Fruit fly (Drosophila melanogaster) whole organism, embryonic: ENCODE data around the gene Vm34Ca.

Experiments used
- Bgb ChIP-seq: fragments of 200-800 bp; sonication (Bioruptor generic); IDR thresholded peaks from 2 replicates; pipeline ENCODE4 v1.3.6; 2022; ENCODE audit warnings: missing biosample characterization, missing genetic modification characterization; ENCODE audit not compliant: partially characterized antibody
- CG10267 ChIP-seq: fragments of 200-800 bp; sonication (Bioruptor generic); optimal IDR thresholded peaks from 2 replicates; lab custom pipeline; 2018; ENCODE audit warnings: missing biosample characterization, mild to moderate bottlenecking, missing genetic modification characterization, moderate library complexity
- CG11504 ChIP-seq: fragments of 200-800 bp; sonication (Bioruptor generic); optimal IDR thresholded peaks from 3 replicates; lab custom pipeline; 2019; ENCODE audit warnings: missing biosample characterization, mild to moderate bottlenecking, missing genetic modification characterization, moderate library complexity
- CG12236 ChIP-seq: fragments of 200-800 bp; sonication (Bioruptor generic); optimal IDR thresholded peaks from 2 replicates; lab custom pipeline; 2016; ENCODE audit warnings: missing biosample characterization, missing genetic modification characterization
- CG13296 ChIP-seq: fragments of 200-800 bp; sonication (Bioruptor generic); optimal IDR thresholded peaks from 3 replicates; lab custom pipeline; 2018; ENCODE audit warnings: missing biosample characterization, mild to moderate bottlenecking, missing genetic modification characterization
- CG13894 ChIP-seq: fragments of 200-800 bp; sonication (Bioruptor generic); optimal IDR thresholded peaks from 3 replicates; lab custom pipeline; 2018; ENCODE audit warnings: missing biosample characterization, mild to moderate bottlenecking, missing genetic modification characterization, moderate library complexity
- CG14860 ChIP-seq: fragments of 200-800 bp; sonication (Bioruptor generic); IDR thresholded peaks from 3 replicates; pipeline ENCODE4 v1.3.6; 2022; ENCODE audit warnings: missing biosample characterization, missing genetic modification characterization; ENCODE audit not compliant: partially characterized antibody
- CG17328 ChIP-seq: fragments of 200-800 bp; sonication (Bioruptor generic); IDR thresholded peaks from 2 replicates; pipeline ENCODE4 v1.3.6; 2022; ENCODE audit warnings: missing biosample characterization, missing genetic modification characterization
- CG1832 ChIP-seq: fragments of 200-800 bp; sonication (Bioruptor generic); optimal IDR thresholded peaks from 2 replicates; lab custom pipeline; 2017; ENCODE audit warnings: missing biosample characterization, mild to moderate bottlenecking, missing genetic modification characterization, inconsistent platforms
- CG2889 ChIP-seq: fragments of 200-800 bp; sonication (Bioruptor generic); IDR thresholded peaks from 3 replicates; pipeline ENCODE4 v1.3.6; 2022; ENCODE audit warnings: missing biosample characterization, missing genetic modification characterization
- CG3726 ChIP-seq: fragments of 200-800 bp; sonication (Bioruptor generic); IDR thresholded peaks from 3 replicates; pipeline ENCODE4, ENCODE4 v1.3.6; 2022; ENCODE audit warnings: missing biosample characterization, missing genetic modification characterization
- CG4424 ChIP-seq: fragments of 200-800 bp; sonication (Bioruptor generic); optimal IDR thresholded peaks from 3 replicates; lab custom pipeline; 2016; ENCODE audit warnings: missing biosample characterization, missing genetic modification characterization
- CG4820 ChIP-seq: fragments of 200-800 bp; sonication (Bioruptor generic); optimal IDR thresholded peaks from 3 replicates; lab custom pipeline; 2016; ENCODE audit warnings: missing biosample characterization, missing genetic modification characterization
- CG7556 ChIP-seq: fragments of 200-800 bp; sonication (Bioruptor generic); optimal IDR thresholded peaks from 2 replicates; lab custom pipeline; 2017; ENCODE audit warnings: missing biosample characterization, mild to moderate bottlenecking, missing genetic modification characterization
- CG7786 ChIP-seq: fragments of 200-800 bp; sonication (Bioruptor generic); optimal IDR thresholded peaks from 2 replicates; lab custom pipeline; 2016; ENCODE audit warnings: missing biosample characterization, missing genetic modification characterization
- CG8290 ChIP-seq, 3 experiments: fragments of 200-800 bp; sonication (Bioruptor generic); optimal IDR thresholded peaks; 2 replicates each; lab custom pipeline; 2016 to 2019; ENCODE audit warnings: missing biosample characterization in 3 of 3, missing genetic modification characterization in 3 of 3, mild to moderate bottlenecking in 2 of 3, moderate library complexity in 1 of 3
- CTCF ChIP-seq: fragments of 200-800 bp; sonication (Bioruptor generic); optimal IDR thresholded peaks from 2 replicates; lab custom pipeline; 2017; ENCODE audit warnings: missing biosample characterization, mild to moderate bottlenecking, missing genetic modification characterization, moderate library complexity
- D ChIP-seq, 2 experiments: fragments of 200-800 bp in 1 of 2; fragments of >200 bp in 1 of 2; sonication (Bioruptor generic) in 1 of 2; optimal IDR thresholded peaks; 2 replicates in 1 of 2; 3 replicates in 1 of 2; lab custom pipeline; 2017; ENCODE audit warnings: mild to moderate bottlenecking in 1 of 2, missing biosample characterization in 1 of 2, missing genetic modification characterization in 1 of 2, missing genetic modification reagents in 1 of 2
- Drgx ChIP-seq: fragments of 200-800 bp; sonication (Bioruptor generic); IDR thresholded peaks from 2 replicates; pipeline ENCODE4 v1.3.6; 2022; ENCODE audit warnings: missing biosample characterization, missing genetic modification characterization
- Elba2 ChIP-seq: fragments of 200-800 bp; sonication (Bioruptor generic); optimal IDR thresholded peaks from 3 replicates; lab custom pipeline; 2016; ENCODE audit warnings: missing biosample characterization, missing genetic modification characterization
- Fer1 ChIP-seq: fragments of 200-800 bp; sonication (Bioruptor generic); optimal IDR thresholded peaks from 2 replicates; lab custom pipeline; 2017; ENCODE audit warnings: missing biosample characterization, mild to moderate bottlenecking, missing genetic modification characterization
- Hmx ChIP-seq: fragments of 200-800 bp; sonication (Bioruptor generic); optimal IDR thresholded peaks from 2 replicates; lab custom pipeline; 2016; ENCODE audit warnings: missing biosample characterization, missing genetic modification characterization
- MBD-R2 ChIP-seq: fragments of 200-800 bp; sonication (Bioruptor generic); IDR thresholded peaks from 2 replicates; pipeline ENCODE4 v1.3.6; 2022; ENCODE audit warnings: missing biosample characterization, missing genetic modification characterization
- Med ChIP-seq: fragments of 200-800 bp; sonication (Bioruptor generic); peaks from one replicate; lab custom pipeline; 2016; ENCODE audit warnings: missing biosample characterization, missing genetic modification characterization, mild to moderate bottlenecking, inconsistent platforms, moderate library complexity
- Meics ChIP-seq: fragments of 200-800 bp; sonication (Bioruptor generic); optimal IDR thresholded peaks from 2 replicates; lab custom pipeline; 2017; ENCODE audit warnings: missing biosample characterization, mild to moderate bottlenecking, missing genetic modification characterization
- Ptx1 ChIP-seq: fragments of 200-800 bp; sonication (Bioruptor generic); IDR thresholded peaks from 2 replicates; pipeline ENCODE4 v1.3.6; 2022; ENCODE audit warnings: missing biosample characterization, missing genetic modification characterization
- Usf ChIP-seq: fragments of 200-800 bp; sonication (Bioruptor generic); optimal IDR thresholded peaks from 2 replicates; lab custom pipeline; 2017; ENCODE audit warnings: missing genotype, missing biosample characterization, missing genetic modification characterization
- Vsx1 ChIP-seq: fragments of 200-800 bp; sonication (Bioruptor generic); optimal IDR thresholded peaks from 2 replicates; lab custom pipeline; 2017; ENCODE audit warnings: missing biosample characterization, mild to moderate bottlenecking, missing genetic modification characterization, missing genetic modification reagents
- ac ChIP-seq: fragments of 200-800 bp; sonication (Bioruptor generic); optimal IDR thresholded peaks from 3 replicates; lab custom pipeline; 2017; ENCODE audit warnings: missing biosample characterization, mild to moderate bottlenecking, missing genetic modification characterization
- caup ChIP-seq: fragments of 200-800 bp; sonication (Bioruptor generic); optimal IDR thresholded peaks from 3 replicates; lab custom pipeline; 2017; ENCODE audit warnings: missing biosample characterization, mild to moderate bottlenecking, missing genetic modification characterization, moderate library complexity; ENCODE audit not compliant: severe bottlenecking
- ci ChIP-seq: fragments of 200-800 bp; sonication (Bioruptor generic); IDR thresholded peaks from 3 replicates; pipeline ENCODE4 v1.3.6; 2022; ENCODE audit warnings: missing biosample characterization, missing genetic modification characterization
- dan ChIP-seq: fragments of 200-800 bp; sonication (Bioruptor generic); IDR thresholded peaks from 2 replicates; pipeline ENCODE4 v1.3.6; 2022; ENCODE audit warnings: missing biosample characterization, missing genetic modification characterization
- fd3F ChIP-seq: fragments of 200-800 bp; sonication (Bioruptor generic); optimal IDR thresholded peaks from 2 replicates; lab custom pipeline; 2018; ENCODE audit warnings: missing biosample characterization, mild to moderate bottlenecking, missing genetic modification characterization, moderate library complexity
- fd96Cb ChIP-seq: fragments of 200-800 bp; sonication (Bioruptor generic); optimal IDR thresholded peaks from 2 replicates; lab custom pipeline; 2018; ENCODE audit warnings: missing biosample characterization, mild to moderate bottlenecking, missing genetic modification characterization, moderate library complexity
- ftz-f1 ChIP-seq: fragments of 200-800 bp; sonication (Bioruptor generic); optimal IDR thresholded peaks from 2 replicates; lab custom pipeline; 2016; ENCODE audit warnings: missing biosample characterization, missing genetic modification characterization
- gce ChIP-seq: fragments of 200-800 bp; sonication (Bioruptor generic); IDR thresholded peaks from 3 replicates; pipeline ENCODE4 v1.3.6; 2022; ENCODE audit warnings: missing biosample characterization, missing genetic modification characterization
- gcm2 ChIP-seq: fragments of 200-800 bp; sonication (Bioruptor generic); optimal IDR thresholded peaks from 2 replicates; lab custom pipeline; 2016; ENCODE audit warnings: missing biosample characterization, missing genetic modification characterization
- hkb ChIP-seq, 2 experiments: fragments of 200-800 bp in 1 of 2; fragments of >200 bp in 1 of 2; sonication (Bioruptor generic) in 1 of 2; IDR thresholded peaks in 1 of 2; optimal IDR thresholded peaks in 1 of 2; 2 replicates each; pipeline versions ENCODE4 v1.3.6 to Lab custom; 2017 to 2022; ENCODE audit warnings: missing biosample characterization in 1 of 2, missing genetic modification characterization in 1 of 2
- mirr ChIP-seq: fragments of 200-800 bp; sonication (Bioruptor generic); optimal IDR thresholded peaks from 3 replicates; lab custom pipeline; 2018; ENCODE audit warnings: missing biosample characterization, mild to moderate bottlenecking, missing genetic modification characterization
- nerfin-1 ChIP-seq: fragments of 200-800 bp; sonication (Bioruptor generic); optimal IDR thresholded peaks from 3 replicates; lab custom pipeline; 2019; ENCODE audit warnings: missing biosample characterization, mild to moderate bottlenecking, missing genetic modification characterization, moderate library complexity
- pb ChIP-seq: fragments of 200-800 bp; sonication (Bioruptor generic); optimal IDR thresholded peaks from 3 replicates; lab custom pipeline; 2016; ENCODE audit warnings: missing biosample characterization, missing genetic modification characterization
- scrt ChIP-seq: fragments of 200-800 bp; sonication (Bioruptor generic); optimal IDR thresholded peaks from 2 replicates; lab custom pipeline; 2018; ENCODE audit warnings: missing biosample characterization, mild to moderate bottlenecking, missing genetic modification characterization, moderate library complexity
- slp2 ChIP-seq: fragments of 200-800 bp; sonication (Bioruptor generic); optimal IDR thresholded peaks from 2 replicates; lab custom pipeline; 2016; ENCODE audit warnings: missing biosample characterization, missing genetic modification characterization
- so ChIP-seq: fragments of 200-800 bp; sonication (Bioruptor generic); IDR thresholded peaks from 3 replicates; pipeline ENCODE4 v1.3.6; 2022; ENCODE audit warnings: missing biosample characterization, missing genetic modification characterization
- toy ChIP-seq: fragments of 200-800 bp; sonication (Bioruptor generic); IDR thresholded peaks from 2 replicates; pipeline ENCODE4 v1.3.6; 2022; ENCODE audit warnings: missing biosample characterization, missing genetic modification characterization
- usp ChIP-seq: fragments of >200 bp; optimal IDR thresholded peaks from 2 replicates; lab custom pipeline; 2017; ENCODE audit warnings: missing biosample characterization, missing genetic modification characterization
- vfl ChIP-seq: fragments of 200-800 bp; sonication (Bioruptor generic); optimal IDR thresholded peaks from 2 replicates; lab custom pipeline; 2016; ENCODE audit warnings: missing biosample characterization, missing genetic modification characterization
- zfh1 ChIP-seq: fragments of 200-800 bp; sonication (Bioruptor generic); IDR thresholded peaks from 3 replicates; pipeline ENCODE4 v1.3.6; 2022; ENCODE audit warnings: missing biosample characterization, missing genetic modification characterization

Gene Vm34Ca

DNA sequence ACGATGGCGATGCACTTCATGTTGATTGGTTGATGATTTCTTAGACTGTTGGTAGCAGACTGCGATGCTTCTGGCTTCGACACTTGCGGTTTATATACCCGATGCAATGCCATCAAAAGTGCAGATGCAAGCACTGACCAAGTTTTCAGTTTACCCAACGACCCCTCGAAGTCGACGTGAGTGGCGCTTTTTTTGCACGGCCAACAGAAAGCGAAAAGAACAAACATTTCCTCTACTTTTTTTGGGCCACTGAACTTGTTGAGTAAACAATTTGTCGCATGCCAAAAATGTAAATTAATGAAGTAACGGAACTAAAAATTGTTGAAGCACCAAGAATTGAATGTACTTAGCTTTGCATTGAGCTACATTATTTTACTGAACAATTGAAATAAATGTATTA lies at the start of gene Vm34Ca:
Gene Vm34Ca, minus strand, starts transcription at position 66 of the 400 bp plus-strand sequence.
- TF ChIP-seq CG14860 (GFP tag; lab: Robert Waterston, UW) = 0 out of 3 replicates have a peak, but pooled peaks have one; percentile 12
- TF ChIP-seq usp = no peak

DNA sequence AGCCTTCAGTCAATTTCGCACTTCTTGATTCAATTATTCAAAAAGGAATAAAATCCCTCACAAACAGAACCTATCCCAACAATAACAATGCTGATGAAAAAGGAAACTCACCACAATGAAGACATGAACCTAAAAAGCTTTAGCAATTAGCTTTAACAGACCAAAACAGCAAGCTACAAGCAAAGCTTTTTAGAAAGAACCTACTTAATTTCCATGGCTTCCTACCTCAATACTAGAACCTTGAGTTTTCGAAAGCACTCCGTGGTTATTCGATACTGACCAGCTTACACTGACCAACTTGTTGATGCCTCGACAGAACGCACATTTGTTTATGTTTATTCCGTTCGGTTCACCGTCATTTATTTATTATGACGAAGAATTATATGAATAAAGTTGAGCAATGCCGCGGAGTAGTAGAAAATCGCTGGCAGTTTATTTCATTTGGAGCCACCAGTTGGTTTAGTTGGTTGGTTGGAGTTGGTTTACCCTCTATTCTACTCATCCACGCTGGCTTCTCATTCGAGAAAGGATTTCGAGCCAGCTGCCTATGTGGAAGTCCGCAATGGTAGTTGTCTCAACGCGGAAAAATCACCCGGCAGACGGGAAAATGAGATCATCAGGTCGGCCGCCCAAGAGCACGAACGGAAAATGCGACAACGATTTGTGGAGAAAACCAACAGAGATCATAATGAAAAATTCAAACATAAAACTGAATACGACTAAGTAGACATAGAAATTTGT lies 47.7 kb upstream of the Vm34Ca start, which contains the start of gene CG42810:
Gene CG42810, plus strand, starts transcription at position 691 of the 741 bp plus-strand sequence.
- no peak for TF ChIP-seq Bgb
- TF ChIP-seq CG10267 (tag; lab: Kevin White, UChicago) = no peak
- no peak for TF ChIP-seq nerfin-1 (tag; lab: Kevin White, UChicago)
- TF ChIP-seq CTCF (GFP tag; lab: Kevin White, UChicago) = peak; percentile 60
- TF ChIP-seq CG1832 (GFP tag; lab: Kevin White, UChicago) = no peak
- peak; percentile 90 for TF ChIP-seq ftz-f1 (GFP tag; lab: Kevin White, UChicago)
- TF ChIP-seq MBD-R2 (GFP tag; lab: Robert Waterston, UW) = no peak
- TF ChIP-seq Ptx1 (GFP tag; lab: Robert Waterston, UW) = no peak
- TF ChIP-seq Elba2 (GFP tag; lab: Kevin White, UChicago) = no peak
- TF ChIP-seq gcm2 (GFP tag; lab: Kevin White, UChicago) = no peak
- no peak for TF ChIP-seq CG3726 (GFP tag; lab: Robert Waterston, UW)
- no peak for TF ChIP-seq D (optimal IDR thresholded peaks at IDR 0.05; lab: Kevin White, UChicago)
- no peak for TF ChIP-seq D (GFP tag; optimal IDR thresholded peaks at IDR 0.05; lab: Kevin White, UChicago)
- no peak for TF ChIP-seq CG2889 (GFP tag; lab: Robert Waterston, UW)
- no peak for TF ChIP-seq Vsx1 (GFP tag; lab: Kevin White, UChicago)
- TF ChIP-seq CG12236 (GFP tag; lab: Kevin White, UChicago) = no peak
- TF ChIP-seq CG11504 (tag; lab: Kevin White, UChicago) = peak; percentile 2
- no peak for TF ChIP-seq CG13296 (GFP tag; lab: Kevin White, UChicago)
- TF ChIP-seq caup = no peak
- no peak for TF ChIP-seq pb (GFP tag; lab: Kevin White, UChicago)
- TF ChIP-seq so (GFP tag; lab: Robert Waterston, UW) = 0 out of 3 replicates have a peak, but pooled peaks have one; percentile 58
- TF ChIP-seq CG7556 (GFP tag; lab: Kevin White, UChicago) = no peak
- peak; percentile 85 for TF ChIP-seq scrt
- TF ChIP-seq CG13894 (tag; lab: Kevin White, UChicago) = no peak
- TF ChIP-seq Hmx (GFP tag; lab: Kevin White, UChicago) = no peak
- no peak for TF ChIP-seq vfl
- TF ChIP-seq gce (GFP tag; lab: Robert Waterston, UW) = no peak
- no peak for TF ChIP-seq Drgx (GFP tag; lab: Robert Waterston, UW)
- no peak for TF ChIP-seq mirr (GFP tag; lab: Kevin White, UChicago)
- TF ChIP-seq ci (GFP tag; lab: Robert Waterston, UW) = no peak
- TF ChIP-seq fd96Cb (tag; lab: Kevin White, UChicago) = no peak
- no peak for TF ChIP-seq dan (GFP tag; lab: Robert Waterston, UW)
- TF ChIP-seq Meics (GFP tag; lab: Kevin White, UChicago) = no peak
- no peak for TF ChIP-seq CG8290 (GFP tag; optimal IDR thresholded peaks at IDR 0.05; lab: Kevin White, UChicago)
- TF ChIP-seq CG8290 (tag; optimal IDR thresholded peaks at IDR 0.05; lab: Kevin White, UChicago) = no peak
- no peak for TF ChIP-seq hkb (optimal IDR thresholded peaks at IDR 0.05; lab: Kevin White, UChicago)
- no peak for TF ChIP-seq hkb (GFP tag; IDR thresholded peaks at IDR 0.05; lab: Robert Waterston, UW)
- TF ChIP-seq toy (GFP tag; lab: Robert Waterston, UW) = no peak
- TF ChIP-seq CG4820 = no peak
- TF ChIP-seq ac = no peak
- TF ChIP-seq Usf (GFP tag; lab: Kevin White, UChicago) = no peak
- no peak for TF ChIP-seq Fer1 (GFP tag; lab: Kevin White, UChicago)
- peak; percentile 14 for TF ChIP-seq Med (GFP tag; lab: Kevin White, UChicago)
- no peak for TF ChIP-seq zfh1 (GFP tag; lab: Robert Waterston, UW)
- TF ChIP-seq fd3F (GFP tag; lab: Kevin White, UChicago) = no peak
- no peak for TF ChIP-seq CG7786 (GFP tag; lab: Kevin White, UChicago)
- no peak for TF ChIP-seq slp2 (GFP tag; lab: Kevin White, UChicago)
- TF ChIP-seq CG4424 (GFP tag; lab: Kevin White, UChicago) = no peak
- TF ChIP-seq CG17328 (GFP tag; lab: Robert Waterston, UW) = no peak
